Worm (Caenorhabditis elegans) whole organism, L2 larva: ENCODE measurements around the gene Y38C1AA.1.

Experiments
- dmd-4 ChIP-seq: sonication (generic microtip); optimal IDR thresholded peaks from 2 replicates; lab custom pipeline; 2017; ENCODE audit warnings: missing biosample characterization, missing genetic modification characterization
- lin-11 ChIP-seq: fragments of 150-350 bp; sonication (generic microtip); optimal IDR thresholded peaks from 2 replicates; lab custom pipeline; 2014; ENCODE audit warnings: missing biosample characterization, missing genetic modification characterization, inconsistent platforms, mixed read lengths
- mdl-1 ChIP-seq, 2 experiments: fragments of 150-350 bp in 1 of 2; sonication (generic microtip) in 1 of 2; optimal IDR thresholded peaks; 2 replicates each; lab custom pipeline; 2017; ENCODE audit warnings: missing biosample characterization in 2 of 2, missing genetic modification characterization in 2 of 2
- sma-9 ChIP-seq, 2 experiments: fragments of 150-350 bp in 1 of 2; sonication (generic microtip) in 1 of 2; optimal IDR thresholded peaks; 2 replicates each; lab custom pipeline; 2014 to 2016; ENCODE audit warnings: missing genetic modification characterization in 2 of 2, mild to moderate bottlenecking in 1 of 2, missing biosample characterization in 1 of 2, missing compliant biosample characterization in 1 of 2, missing genetic modification reagents in 1 of 2, moderate library complexity in 1 of 2
- snpc-4 ChIP-seq: fragments of 150-350 bp; optimal IDR thresholded peaks from 2 replicates; lab custom pipeline; 2014; ENCODE audit warnings: missing biosample characterization, missing genetic modification characterization
- ztf-1 ChIP-seq: fragments of 200-800 bp; sonication (Bioruptor generic); conservative IDR thresholded peaks from 2 replicates; pipeline ENCODE4 v1.3.6; 2022; ENCODE audit warnings: missing genetic modification characterization, missing compliant biosample characterization
- ztf-11 ChIP-seq: sonication (generic microtip); optimal IDR thresholded peaks from 2 replicates; lab custom pipeline; 2017; ENCODE audit warnings: missing biosample characterization, missing genetic modification characterization

ce11 chrIV:177487-177886 is 30.5 kb upstream of the Y38C1AA.1 start:
- no peak for TF ChIP-seq dmd-4 (tag; lab: Kevin White, UChicago)
- TF ChIP-seq snpc-4: no peak
- TF ChIP-seq mdl-1 (tag; optimal IDR thresholded peaks at IDR 0.05; lab: Kevin White, UChicago): no peak
- TF ChIP-seq sma-9 (GFP tag; optimal IDR thresholded peaks at IDR 0.05; lab: Kevin White, UChicago): no peak
- no peak for TF ChIP-seq sma-9 (tag; optimal IDR thresholded peaks at IDR 0.05; lab: Kevin White, UChicago)
- TF ChIP-seq ztf-1 (GFP tag; lab: Robert Waterston, UW): no peak
- no peak for TF ChIP-seq ztf-11 (tag; lab: Kevin White, UChicago)
- no peak for TF ChIP-seq lin-11 (tag; lab: Kevin White, UChicago)
